Fruit fly (Drosophila melanogaster): Measurements from ENCODE around the gene MED20.

MED20 gene

dm6 chr2L:8088025-8088789 is 15.6 kb upstream of the MED20 start (continued):
- TF ChIP-seq CG17359 (tag; optimal IDR thresholded peaks at IDR 0.05) (no peak), org-1 (GFP tag; optimal IDR thresholded peaks at IDR 0.05) (no peak), CG8765 (GFP tag; IDR thresholded peaks at IDR 0.05) (no peak), eve (GFP tag; optimal IDR thresholded peaks at IDR 0.05) (no peak), ash1 (GFP tag; optimal IDR thresholded peaks at IDR 0.05) (peak; percentile 29), NFAT (GFP tag; IDR thresholded peaks at IDR 0.05) (no peak), dmrt99B (tag; optimal IDR thresholded peaks at IDR 0.05) (no peak), cad (GFP tag; optimal IDR thresholded peaks at IDR 0.05) (no peak), Deaf1 (tag; optimal IDR thresholded peaks at IDR 0.05) (peak; percentile 23), CG12104 (GFP tag; optimal IDR thresholded peaks at IDR 0.05) (no peak), seq (GFP tag; IDR thresholded peaks at IDR 0.05) (no peak), twi (tag; optimal IDR thresholded peaks at IDR 0.05) (no peak), dmrt11E (tag; optimal IDR thresholded peaks at IDR 0.05) (no peak), CG9727 (GFP tag; optimal IDR thresholded peaks at IDR 0.05) (peak; percentile 18), sens-2 (GFP tag; IDR thresholded peaks at IDR 0.05) (0 out of 2 replicates have a peak, but pooled peaks have one; percentile 30), CG6689 (GFP tag; IDR thresholded peaks at IDR 0.05) (no peak), bigmax (GFP tag; optimal IDR thresholded peaks at IDR 0.05) (no peak), Sry-δ (GFP tag; optimal IDR thresholded peaks at IDR 0.05) (no peak), esg (GFP tag; conservative IDR thresholded peaks at IDR 0.05) (no peak), exex (tag; optimal IDR thresholded peaks at IDR 0.05) (peak; percentile 84), fd96Cb (tag; optimal IDR thresholded peaks at IDR 0.05) (no peak), lola (GFP tag; optimal IDR thresholded peaks at IDR 0.05) (no peak), hbn (GFP tag; IDR thresholded peaks at IDR 0.05; ENCODE audit: partially characterized antibody) (no peak), grau (tag; optimal IDR thresholded peaks at IDR 0.05) (peak; percentile 22), Lim3 (GFP tag; IDR thresholded peaks at IDR 0.05) (no peak), HmgZ (tag; optimal IDR thresholded peaks at IDR 0.05) (no peak), H15 (GFP tag; IDR thresholded peaks at IDR 0.05) (no peak), CG10959 (GFP tag; IDR thresholded peaks at IDR 0.05) (no peak), ci (GFP tag; IDR thresholded peaks at IDR 0.05) (no peak), jing (GFP tag; optimal IDR thresholded peaks at IDR 0.05) (no peak), Hey (tag; optimal IDR thresholded peaks at IDR 0.05) (no peak), chm (GFP tag; IDR thresholded peaks at IDR 0.05) (peak; percentile 68; the same call in 1 of the 2 replicates), CG11560 (tag; IDR thresholded peaks at IDR 0.05) (no peak), Hmr (GFP tag; optimal IDR thresholded peaks at IDR 0.05) (peak; percentile 39), jigr1 (GFP tag; IDR thresholded peaks at IDR 0.05) (no peak), Scr (GFP tag; IDR thresholded peaks at IDR 0.05; ENCODE audit: partially characterized antibody) (peak; percentile 45; the same call in 1 of the 2 replicates), CG10462 (GFP tag; optimal IDR thresholded peaks at IDR 0.05) (no peak), HLHmδ (GFP tag; optimal IDR thresholded peaks at IDR 0.05) (no peak), E2f2 (GFP tag; IDR thresholded peaks at IDR 0.05) (no peak), CG1602 (GFP tag; optimal IDR thresholded peaks at IDR 0.05) (no peak), CG11093 (GFP tag; IDR thresholded peaks at IDR 0.05) (no peak), CoRest (tag; optimal IDR thresholded peaks at IDR 0.05) (no peak), CG9797 (GFP tag; optimal IDR thresholded peaks at IDR 0.05) (no peak), Xrp1 (GFP tag; IDR thresholded peaks at IDR 0.05) (no peak), CG17385 (GFP tag; optimal IDR thresholded peaks at IDR 0.05) (no peak), Sin3A (optimal IDR thresholded peaks at IDR 0.05) (no peak), Optix (GFP tag; IDR thresholded peaks at IDR 0.05) (no peak), TFAM (GFP tag; optimal IDR thresholded peaks at IDR 0.05) (no peak), CG42726 (GFP tag; IDR thresholded peaks at IDR 0.05; ENCODE audit: partially characterized antibody) (no peak), p53 (GFP tag; optimal IDR thresholded peaks at IDR 0.05) (no peak), CG14710 (tag; optimal IDR thresholded peaks at IDR 0.05) (no peak)

Measured in whole organism, embryonic.